Worm (Caenorhabditis elegans): ENCODE results near the gene hot-2.

ce11 chrV:19153806-19154205 lies 20.8 kb upstream of the hot-2 start, which contains the start of gene tsp-13:
- TF ChIP-seq nhr-120 (GFP tag; IDR thresholded peaks at IDR 0.05) (no peak), zim-3 (tag; optimal IDR thresholded peaks at IDR 0.05) (no peak), ets-4 (GFP tag; optimal IDR thresholded peaks at IDR 0.05) (no peak), Y53G8AR.9 (GFP tag; conservative IDR thresholded peaks at IDR 0.05) (no peak), dpff-1 (tag; optimal IDR thresholded peaks at IDR 0.05) (no peak), dpl-1 (GFP tag; optimal IDR thresholded peaks at IDR 0.05) (no peak)
